Fruit fly (Drosophila melanogaster) whole organism, embryonic: ENCODE results near the gene Vajk2.
A peak's percentile ranks its signal among the peaks of the same experiment; 100 is the strongest.

Source experiments
- Atf3 ChIP-seq: fragments of 200-800 bp; sonication (Bioruptor generic); optimal IDR thresholded peaks from 3 replicates; lab custom pipeline; 2016; ENCODE audit warnings: missing biosample characterization, missing genetic modification characterization
- CG10147 ChIP-seq: fragments of 200-800 bp; sonication (Bioruptor generic); optimal IDR thresholded peaks from 2 replicates; lab custom pipeline; 2019; ENCODE audit warnings: missing biosample characterization, mild to moderate bottlenecking, missing genetic modification characterization, moderate library complexity
- CG11695 ChIP-seq: fragments of 200-800 bp; sonication (Bioruptor generic); IDR thresholded peaks from 3 replicates; pipeline ENCODE4 v1.3.6; 2022; ENCODE audit warnings: missing biosample characterization, missing genetic modification characterization
- CG11723 ChIP-seq: fragments of 200-800 bp; sonication (Bioruptor generic); optimal IDR thresholded peaks from 2 replicates; lab custom pipeline; 2017; ENCODE audit warnings: missing biosample characterization, mild to moderate bottlenecking, missing genetic modification characterization
- CG12219 ChIP-seq: fragments of 200-800 bp; sonication (Bioruptor generic); optimal IDR thresholded peaks from 3 replicates; lab custom pipeline; 2018; ENCODE audit warnings: missing biosample characterization, mild to moderate bottlenecking, missing genetic modification characterization
- CG12942 ChIP-seq: fragments of 200-800 bp; sonication (Bioruptor generic); optimal IDR thresholded peaks from 3 replicates; lab custom pipeline; 2016; ENCODE audit warnings: missing biosample characterization, missing genetic modification characterization
- CG15073 ChIP-seq: fragments of 200-800 bp; sonication (Bioruptor generic); optimal IDR thresholded peaks from 2 replicates; lab custom pipeline; 2016; ENCODE audit warnings: missing biosample characterization, missing genetic modification characterization
- CG15269 ChIP-seq: fragments of 200-800 bp; sonication (Bioruptor generic); optimal IDR thresholded peaks from 2 replicates; lab custom pipeline; 2018; ENCODE audit warnings: missing biosample characterization, mild to moderate bottlenecking, missing genetic modification characterization, moderate library complexity
- CG1792 ChIP-seq: fragments of 200-800 bp; sonication (Bioruptor generic); optimal IDR thresholded peaks from 2 replicates; lab custom pipeline; 2016; ENCODE audit warnings: missing biosample characterization, missing genetic modification characterization
- CG18011 ChIP-seq: fragments of 200-800 bp; sonication (Bioruptor generic); optimal IDR thresholded peaks from 2 replicates; lab custom pipeline; 2017; ENCODE audit warnings: missing biosample characterization, missing genetic modification characterization, mild to moderate bottlenecking, moderate library complexity, missing genotype
- CG18764 ChIP-seq: fragments of 200-800 bp; sonication (Bioruptor generic); optimal IDR thresholded peaks from 3 replicates; lab custom pipeline; 2016; ENCODE audit warnings: missing biosample characterization, missing genetic modification characterization
- CG2129 ChIP-seq: fragments of 200-800 bp; sonication (Bioruptor generic); IDR thresholded peaks from 2 replicates; pipeline ENCODE4 v1.3.6; 2022; ENCODE audit warnings: missing biosample characterization, missing genetic modification characterization; ENCODE audit not compliant: partially characterized antibody
- CG2712 ChIP-seq: fragments of 200-800 bp; optimal IDR thresholded peaks from 3 replicates; lab custom pipeline; 2019; ENCODE audit warnings: missing biosample characterization, mild to moderate bottlenecking, missing genetic modification characterization, moderate library complexity
- CG30403 ChIP-seq: fragments of 200-800 bp; sonication (Bioruptor generic); optimal IDR thresholded peaks from 3 replicates; lab custom pipeline; 2016; ENCODE audit warnings: missing biosample characterization, missing genetic modification characterization
- CG33557 ChIP-seq: fragments of 200-800 bp; sonication (Bioruptor generic); optimal IDR thresholded peaks from 2 replicates; lab custom pipeline; 2019; ENCODE audit warnings: missing biosample characterization, mild to moderate bottlenecking, missing genetic modification characterization, moderate library complexity
- CG3726 ChIP-seq: fragments of 200-800 bp; sonication (Bioruptor generic); IDR thresholded peaks from 3 replicates; pipeline ENCODE4, ENCODE4 v1.3.6; 2022; ENCODE audit warnings: missing biosample characterization, missing genetic modification characterization
- CG4282 ChIP-seq: fragments of 200-800 bp; sonication (Bioruptor generic); optimal IDR thresholded peaks from 2 replicates; lab custom pipeline; 2016; ENCODE audit warnings: missing biosample characterization, missing genetic modification characterization
- CG4707 ChIP-seq: fragments of 200-800 bp; sonication (Bioruptor generic); optimal IDR thresholded peaks from 2 replicates; lab custom pipeline; 2018; ENCODE audit warnings: missing biosample characterization, mild to moderate bottlenecking, missing genetic modification characterization, moderate library complexity
- CG6689 ChIP-seq: fragments of 200-800 bp; sonication (Bioruptor generic); IDR thresholded peaks from 2 replicates; pipeline ENCODE4 v1.3.6; 2022; ENCODE audit warnings: missing biosample characterization, missing genetic modification characterization
- CG8290 ChIP-seq, 3 experiments: fragments of 200-800 bp; sonication (Bioruptor generic); optimal IDR thresholded peaks; 2 replicates each; lab custom pipeline; 2016 to 2019; ENCODE audit warnings: missing biosample characterization in 3 of 3, missing genetic modification characterization in 3 of 3, mild to moderate bottlenecking in 2 of 3, moderate library complexity in 1 of 3
- Dad ChIP-seq: fragments of 200-800 bp; sonication (Bioruptor generic); optimal IDR thresholded peaks from 3 replicates; lab custom pipeline; 2016; ENCODE audit warnings: missing biosample characterization, missing genetic modification characterization
- Dip3 ChIP-seq: fragments of 200-800 bp; sonication (Bioruptor generic); optimal IDR thresholded peaks from 3 replicates; lab custom pipeline; 2016; ENCODE audit warnings: missing biosample characterization, missing genetic modification characterization
- E2f1 ChIP-seq: fragments of 200-800 bp; sonication (Bioruptor generic); IDR thresholded peaks from 2 replicates; pipeline ENCODE4 v1.3.6; 2022; ENCODE audit warnings: missing biosample characterization, missing genetic modification characterization
- Fer2 ChIP-seq: fragments of 200-800 bp; sonication (Bioruptor generic); optimal IDR thresholded peaks from 2 replicates; lab custom pipeline; 2018; ENCODE audit warnings: missing biosample characterization, mild to moderate bottlenecking, missing genetic modification characterization, moderate library complexity
- HLH4C ChIP-seq: fragments of 200-800 bp; sonication (Bioruptor generic); IDR thresholded peaks from 3 replicates; pipeline ENCODE4 v1.3.6; 2022; ENCODE audit warnings: missing biosample characterization, missing genetic modification characterization; ENCODE audit not compliant: partially characterized antibody
- MBD-R2 ChIP-seq: fragments of 200-800 bp; sonication (Bioruptor generic); IDR thresholded peaks from 2 replicates; pipeline ENCODE4 v1.3.6; 2022; ENCODE audit warnings: missing biosample characterization, missing genetic modification characterization
- Mes4 ChIP-seq: fragments of 200-800 bp; sonication (Bioruptor generic); optimal IDR thresholded peaks from 2 replicates; lab custom pipeline; 2016; ENCODE audit warnings: missing biosample characterization, missing genetic modification characterization
- Nf-YC ChIP-seq: fragments of 200-800 bp; optimal IDR thresholded peaks from 3 replicates; lab custom pipeline; 2019; ENCODE audit warnings: missing biosample characterization, mild to moderate bottlenecking, missing genetic modification characterization, moderate library complexity
- Opbp ChIP-seq: fragments of 200-800 bp; sonication (Bioruptor generic); IDR thresholded peaks from 3 replicates; pipeline ENCODE4 v1.3.6; 2022; ENCODE audit warnings: missing biosample characterization, missing genetic modification characterization; ENCODE audit not compliant: partially characterized antibody
- Rfx ChIP-seq: fragments of 200-800 bp; sonication (Bioruptor generic); IDR thresholded peaks from 2 replicates; pipeline ENCODE4 v1.3.6; 2022; ENCODE audit warnings: missing biosample characterization, missing genetic modification characterization
- Sry-δ ChIP-seq: fragments of 200-800 bp; sonication (Bioruptor generic); optimal IDR thresholded peaks from 2 replicates; lab custom pipeline; 2016; ENCODE audit warnings: missing biosample characterization, missing genetic modification characterization
- Stat92E ChIP-seq, 3 experiments: fragments of >200 bp in 2 of 3; fragments of 200-800 bp in 1 of 3; sonication (Bioruptor generic) in 1 of 3; optimal IDR thresholded peaks; 2 replicates each; lab custom pipeline; 2017 to 2019; ENCODE audit warnings: missing biosample characterization in 3 of 3, missing genetic modification characterization in 3 of 3, mild to moderate bottlenecking in 1 of 3, moderate library complexity in 1 of 3
- ara ChIP-seq: fragments of 200-800 bp; sonication (Bioruptor generic); IDR thresholded peaks from 2 replicates; pipeline ENCODE4 v1.3.6; 2022; ENCODE audit warnings: missing biosample characterization, missing genetic modification characterization
- bowl ChIP-seq: fragments of 200-800 bp; sonication (Bioruptor generic); IDR thresholded peaks from 2 replicates; pipeline ENCODE4 v1.3.6; 2022; ENCODE audit warnings: missing biosample characterization, missing genetic modification characterization
- cato ChIP-seq: fragments of 200-800 bp; sonication (Bioruptor generic); optimal IDR thresholded peaks from 2 replicates; lab custom pipeline; 2016; ENCODE audit warnings: missing biosample characterization, missing genetic modification characterization, borderline replicate concordance
- dpn ChIP-seq, 2 experiments: fragments of 200-800 bp; sonication (Bioruptor generic); optimal IDR thresholded peaks; 3 replicates each; lab custom pipeline; 2016; ENCODE audit warnings: missing biosample characterization in 2 of 2, missing genetic modification characterization in 2 of 2
- fd64A ChIP-seq: fragments of 200-800 bp; sonication (Bioruptor generic); optimal IDR thresholded peaks from 3 replicates; lab custom pipeline; 2018; ENCODE audit warnings: missing biosample characterization, mild to moderate bottlenecking, missing genetic modification characterization
- gem ChIP-seq: fragments of 200-800 bp; sonication (Bioruptor generic); optimal IDR thresholded peaks from 2 replicates; lab custom pipeline; 2019; ENCODE audit warnings: missing biosample characterization, mild to moderate bottlenecking, missing genetic modification characterization, moderate library complexity
- grn ChIP-seq: fragments of 200-800 bp; sonication (Bioruptor generic); optimal IDR thresholded peaks from 3 replicates; lab custom pipeline; 2017; ENCODE audit warnings: missing biosample characterization, missing genetic modification characterization
- hth ChIP-seq: fragments of >200 bp; optimal IDR thresholded peaks from 2 replicates; lab custom pipeline; 2017; ENCODE audit warnings: inconsistent platforms
- luna ChIP-seq: fragments of 200-800 bp; sonication (Bioruptor generic); optimal IDR thresholded peaks from 2 replicates; lab custom pipeline; 2016; ENCODE audit warnings: missing biosample characterization, missing genetic modification characterization
- onecut ChIP-seq: fragments of 200-800 bp; sonication (Bioruptor generic); IDR thresholded peaks from 2 replicates; pipeline ENCODE4 v1.3.6; 2022; ENCODE audit warnings: missing biosample characterization, missing genetic modification characterization
- phol ChIP-seq: fragments of 200-800 bp; sonication (Bioruptor generic); optimal IDR thresholded peaks from 3 replicates; lab custom pipeline; 2018; ENCODE audit warnings: missing biosample characterization, mild to moderate bottlenecking, missing genetic modification characterization, moderate library complexity
- pita ChIP-seq: fragments of 200-800 bp; sonication (Bioruptor generic); optimal IDR thresholded peaks from 2 replicates; lab custom pipeline; 2017; ENCODE audit warnings: missing biosample characterization, mild to moderate bottlenecking, missing genetic modification characterization
- pum ChIP-seq: fragments of 200-800 bp; sonication (Bioruptor generic); optimal IDR thresholded peaks from 2 replicates; lab custom pipeline; 2016; ENCODE audit warnings: missing biosample characterization, missing genetic modification characterization
- salm ChIP-seq: fragments of 200-800 bp; sonication (Bioruptor generic); optimal IDR thresholded peaks from 2 replicates; lab custom pipeline; 2018; ENCODE audit warnings: missing biosample characterization, mild to moderate bottlenecking, missing genetic modification characterization
- sc ChIP-seq, 3 experiments: fragments of >200 bp in 2 of 3; fragments of 200-800 bp in 1 of 3; sonication (Bioruptor generic) in 1 of 3; optimal IDR thresholded peaks; 2 replicates in 2 of 3; 3 replicates in 1 of 3; lab custom pipeline; 2017; ENCODE audit warnings: mild to moderate bottlenecking in 1 of 3, missing biosample characterization in 1 of 3, missing genetic modification characterization in 1 of 3, missing genetic modification reagents in 1 of 3
- seq ChIP-seq: fragments of 200-800 bp; sonication (Bioruptor generic); IDR thresholded peaks from 2 replicates; pipeline ENCODE4 v1.3.6; 2022; ENCODE audit warnings: missing biosample characterization, missing genetic modification characterization
- sisA ChIP-seq: fragments of 200-800 bp; sonication (Bioruptor generic); IDR thresholded peaks from 2 replicates; pipeline ENCODE4 v1.3.6; 2022; ENCODE audit warnings: missing biosample characterization, missing genetic modification characterization
- trem ChIP-seq: fragments of 200-800 bp; optimal IDR thresholded peaks from 3 replicates; lab custom pipeline; 2019; ENCODE audit warnings: missing biosample characterization, mild to moderate bottlenecking, missing genetic modification characterization, moderate library complexity
- yki ChIP-seq: fragments of >200 bp; optimal IDR thresholded peaks from 3 replicates; lab custom pipeline; 2018

Vajk2 gene

DNA sequence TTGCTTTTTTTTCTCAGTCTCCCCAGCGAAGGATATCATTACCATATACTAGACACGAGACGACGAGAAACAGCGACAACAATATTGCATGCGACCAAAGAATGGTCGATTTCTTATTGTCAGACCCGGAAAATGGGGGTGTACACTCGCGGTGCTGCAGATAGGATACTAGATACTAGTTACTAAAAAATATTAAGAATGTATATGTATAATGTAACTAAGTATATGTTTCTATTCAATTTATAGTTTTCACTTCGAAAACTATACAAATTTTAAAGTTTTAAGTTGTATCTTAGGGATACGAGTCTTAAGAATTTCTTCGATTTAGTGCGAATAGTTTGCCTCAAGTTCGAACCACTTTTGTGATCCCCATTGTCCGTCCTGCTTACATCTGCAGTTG, 41.1 kb downstream of the Vajk2 start (continued):
- TF ChIP-seq CG2712 (peak; percentile 68), sisA (GFP tag; lab: Robert Waterston, UW) (no peak), CG11723 (GFP tag; lab: Kevin White, UChicago) (no peak), CG11695 (GFP tag; lab: Robert Waterston, UW) (peak; percentile 41; the same call in 1 of the 3 replicates), CG4707 (GFP tag; lab: Kevin White, UChicago) (no peak), CG12219 (no peak), Dad (GFP tag; lab: Kevin White, UChicago) (no peak), CG10147 (GFP tag; lab: Kevin White, UChicago) (no peak), yki (no peak), ara (GFP tag; lab: Robert Waterston, UW) (no peak), dpn (GFP tag; optimal IDR thresholded peaks at IDR 0.05; lab: Kevin White, UChicago) (peak in 1 of 2 experiments; percentile 14), onecut (GFP tag; lab: Robert Waterston, UW) (no peak), seq (GFP tag; lab: Robert Waterston, UW) (no peak), CG3726 (GFP tag; lab: Robert Waterston, UW) (no peak), Atf3 (no peak), hth (lab: Kevin White, UChicago) (no peak), CG2129 (GFP tag; lab: Robert Waterston, UW) (no peak), luna (GFP tag; lab: Kevin White, UChicago) (no peak), salm (tag; lab: Kevin White, UChicago) (no peak), sc (optimal IDR thresholded peaks at IDR 0.05; lab: Kevin White, UChicago) (no peak), sc (GFP tag; optimal IDR thresholded peaks at IDR 0.05; lab: Kevin White, UChicago) (no peak), CG1792 (no peak), CG6689 (GFP tag; lab: Robert Waterston, UW) (peak; percentile 37), CG12942 (no peak), Opbp (GFP tag; lab: Robert Waterston, UW) (no peak), CG33557 (GFP tag; lab: Kevin White, UChicago) (no peak), grn (GFP tag; lab: Kevin White, UChicago) (no peak), CG15073 (GFP tag; lab: Kevin White, UChicago) (no peak), gem (tag; lab: Kevin White, UChicago) (no peak), Mes4 (GFP tag; lab: Kevin White, UChicago) (no peak), CG18764 (GFP tag; lab: Kevin White, UChicago) (no peak), pita (GFP tag; lab: Kevin White, UChicago) (no peak), phol (tag; lab: Kevin White, UChicago) (peak; percentile 46), MBD-R2 (no peak), CG15269 (no peak), Stat92E (GFP tag; optimal IDR thresholded peaks at IDR 0.05; lab: Kevin White, UChicago) (no peak), cato (GFP tag; lab: Kevin White, UChicago) (no peak), Fer2 (no peak), E2f1 (no peak), CG8290 (GFP tag; optimal IDR thresholded peaks at IDR 0.05; lab: Kevin White, UChicago) (no peak), CG8290 (tag; optimal IDR thresholded peaks at IDR 0.05; lab: Kevin White, UChicago) (no peak), fd64A (GFP tag; lab: Kevin White, UChicago) (no peak), CG18011 (no peak), CG30403 (GFP tag; lab: Kevin White, UChicago) (peak; percentile 30), Nf-YC (no peak), HLH4C (no peak), bowl (GFP tag; lab: Robert Waterston, UW) (0 out of 2 replicates have a peak, but pooled peaks have one; percentile 14), Dip3 (no peak), trem (tag; lab: Kevin White, UChicago) (peak; percentile 44), Rfx (GFP tag; lab: Robert Waterston, UW) (no peak), pum (GFP tag; lab: Kevin White, UChicago) (no peak), Sry-δ (no peak), CG4282 (no peak)
